Fruit fly (Drosophila melanogaster): ENCODE results near the gene CG9372.

Gene CG9372

DNA sequence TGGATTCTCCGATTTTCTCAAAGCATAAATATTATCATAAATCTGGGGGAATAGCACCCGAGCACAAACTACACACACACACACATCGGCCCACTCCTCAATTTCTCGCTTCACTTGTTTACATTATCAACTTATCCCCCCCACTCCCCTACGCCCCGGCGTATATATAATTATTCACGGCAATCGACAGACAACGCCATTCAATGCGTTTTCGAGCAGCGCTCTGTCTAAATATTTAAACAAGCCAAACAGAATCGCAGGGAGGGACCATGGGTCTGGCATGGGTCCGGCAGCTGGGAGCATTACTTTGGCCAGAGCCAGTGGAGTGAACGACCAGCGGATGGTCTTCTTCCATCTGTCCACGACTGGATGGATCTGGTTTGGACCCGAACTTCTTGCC lies 30.4 kb upstream of the CG9372 start:
- no peak for TF ChIP-seq noc (tag; optimal IDR thresholded peaks at IDR 0.05)

dm6 chr3L:19579346-19579745 lies 26.7 kb upstream of the CG9372 start:
- no peak for TF ChIP-seq noc (tag; optimal IDR thresholded peaks at IDR 0.05)

DNA sequence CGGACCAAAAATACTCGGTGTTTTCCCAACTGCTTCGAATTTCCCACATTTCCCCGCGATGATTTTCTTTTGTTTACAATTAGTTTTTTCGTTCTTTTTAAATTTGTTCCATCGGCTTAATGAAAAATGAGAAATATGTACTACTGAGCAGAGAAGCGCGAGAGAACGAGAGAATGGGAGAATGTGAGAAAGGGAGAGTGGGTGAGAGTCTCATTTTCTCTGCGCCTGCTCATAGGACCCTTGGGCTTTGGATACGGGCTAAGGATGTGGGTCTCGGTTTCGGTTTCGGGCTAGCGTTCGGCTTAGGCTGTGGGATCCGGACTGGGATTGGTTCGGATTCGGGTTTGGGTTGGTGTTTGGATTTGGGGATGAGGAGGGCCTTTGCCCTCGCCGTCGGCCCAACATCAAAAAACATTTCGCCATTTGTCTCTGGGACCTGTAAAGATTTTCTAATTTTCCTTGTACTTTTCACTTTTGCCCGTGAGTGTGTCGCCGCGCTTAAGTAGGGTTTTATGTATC lies 25.2 kb upstream of the CG9372 start:
- TF ChIP-seq noc (tag; optimal IDR thresholded peaks at IDR 0.05) = no peak

dm6 chr3L:19584369-19584915 lies 21.6 kb upstream of the CG9372 start, which contains the start of gene Shal:
Gene Shal, minus strand, starts transcription at chr3L:19584568.
- TF ChIP-seq noc (tag; optimal IDR thresholded peaks at IDR 0.05) = no peak

dm6 chr3L:19585979-19586378 lies 20.0 kb upstream of the CG9372 start, which contains the start of the genes CG9231 and CG9330:
Gene CG9231, minus strand, starts transcription at chr3L:19586003.
Gene CG9330, plus strand, starts transcription at chr3L:19586253.
- TF ChIP-seq noc (tag; optimal IDR thresholded peaks at IDR 0.05) = no peak

DNA sequence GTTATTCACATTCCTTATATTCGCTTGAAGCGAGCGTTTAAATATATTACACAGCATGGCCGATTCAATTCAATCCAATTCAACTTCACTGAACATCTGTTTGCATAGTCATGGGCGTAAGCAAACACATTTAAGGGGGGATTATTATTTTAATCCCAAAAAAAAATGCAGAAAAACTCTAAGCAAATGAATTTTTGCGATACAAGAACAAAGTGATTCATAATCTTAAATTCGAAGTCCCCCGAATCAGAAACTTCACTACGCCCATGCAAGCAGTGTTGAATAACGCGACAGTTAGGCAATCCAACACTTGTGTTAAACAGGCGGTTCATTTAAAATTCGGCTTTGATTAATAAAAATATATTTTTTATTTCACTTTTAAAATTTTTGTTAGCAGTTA lies 15.6 kb upstream of the CG9372 start, which contains the start of gene CG14100:
Gene CG14100, minus strand, starts transcription at position 103 of the 400 bp plus-strand sequence.
- TF ChIP-seq noc (tag; optimal IDR thresholded peaks at IDR 0.05) = peak; percentile 100

DNA sequence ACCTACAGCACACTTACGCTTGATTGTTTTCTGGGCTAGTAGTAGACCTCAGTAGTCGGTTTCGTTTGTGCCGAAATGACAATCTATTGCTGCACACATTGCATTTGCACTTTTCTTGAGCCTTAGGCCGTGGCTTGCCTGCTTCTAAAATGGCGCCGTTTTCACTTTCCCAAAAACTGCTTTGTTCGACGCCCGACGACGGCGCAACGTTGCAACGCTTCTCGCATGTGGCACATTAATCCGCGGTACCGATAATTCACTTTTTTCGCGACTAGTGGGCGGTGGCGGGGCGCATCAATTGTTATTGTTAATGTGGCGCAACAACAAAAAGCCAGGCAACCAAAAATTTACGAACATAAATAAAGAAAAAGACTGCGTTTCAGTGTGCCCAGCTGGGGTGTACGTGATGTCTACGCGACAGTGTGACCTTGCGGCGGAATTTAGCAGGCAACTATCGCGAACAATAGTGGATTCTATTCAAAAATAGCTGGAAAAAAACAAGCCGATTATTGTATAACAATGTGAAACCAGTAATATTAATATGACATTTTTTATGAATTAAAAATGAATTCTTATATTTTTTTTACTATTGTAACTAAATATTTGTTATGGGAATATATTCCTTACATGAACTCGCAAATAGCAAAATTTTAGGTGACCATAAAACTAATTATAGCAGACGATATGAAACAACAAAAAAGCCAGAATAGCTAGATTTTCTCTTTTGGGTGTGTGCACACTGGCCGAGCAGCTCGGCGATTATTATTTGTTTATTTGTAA lies 7.4 kb upstream of the CG9372 start, which contains the start of the genes ash1 and Taf6:
Gene ash1, minus strand, starts transcription at position 387 of the 780 bp plus-strand sequence.
Gene Taf6, plus strand, starts transcription at position 720 of the 780 bp plus-strand sequence.
- no peak for TF ChIP-seq noc (tag; optimal IDR thresholded peaks at IDR 0.05)

dm6 chr3L:19601413-19601812 lies 4.6 kb upstream of the CG9372 start, which contains the start of gene CG9368:
Gene CG9368, plus strand, starts transcription at chr3L:19601633.
- TF ChIP-seq noc (tag; optimal IDR thresholded peaks at IDR 0.05) = no peak

DNA sequence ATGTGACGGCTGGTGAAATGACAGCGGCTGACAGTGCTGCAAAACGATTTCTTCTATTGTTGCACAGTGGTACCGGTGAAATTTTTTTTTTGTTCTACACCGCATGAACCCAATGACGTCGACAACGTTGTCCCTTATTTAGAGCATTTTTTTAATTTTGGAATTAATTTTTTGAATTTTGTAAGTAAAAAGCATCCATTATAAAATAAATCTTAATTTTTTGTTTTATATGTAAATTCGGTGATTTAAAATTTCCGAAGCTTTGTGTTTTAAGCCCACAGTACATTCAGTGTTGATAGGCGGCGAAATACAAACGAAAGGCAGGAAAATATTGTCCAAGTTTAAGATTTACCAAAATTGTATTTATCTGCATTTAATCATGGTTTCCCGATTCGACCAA lies 6.2 kb downstream of the CG9372 start, which contains the start of the genes Lon and PIG-F:
Gene Lon, minus strand, starts transcription at position 28 of the 400 bp plus-strand sequence.
Gene PIG-F, plus strand, starts transcription at position 284 of the 400 bp plus-strand sequence.
- TF ChIP-seq noc (tag; optimal IDR thresholded peaks at IDR 0.05) = peak; percentile 99

dm6 chr3L:19618072-19618958 lies 12.3 kb downstream of the CG9372 start, which contains the start of gene asf1:
Gene asf1, plus strand, starts transcription at chr3L:19618894.
- no peak for TF ChIP-seq noc (tag; optimal IDR thresholded peaks at IDR 0.05)

DNA sequence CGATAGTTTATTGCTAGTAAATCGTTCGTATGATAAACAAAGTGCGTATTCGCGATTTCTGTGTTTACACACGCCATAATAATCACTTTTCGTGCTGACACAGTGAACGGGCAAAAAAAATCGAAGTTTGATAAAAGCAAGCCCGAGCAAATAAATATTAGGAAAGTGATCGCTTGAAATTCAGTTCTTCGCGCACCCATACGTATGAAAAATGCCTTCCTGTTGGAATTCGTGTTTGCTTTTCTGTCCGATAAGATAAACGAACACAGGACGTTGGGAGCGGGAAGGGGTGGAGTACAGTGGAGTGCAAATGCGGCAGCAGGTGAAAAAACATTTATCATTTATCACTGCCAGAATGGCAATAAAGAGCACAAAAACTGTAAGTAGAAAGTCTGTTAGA lies 24.7 kb downstream of the CG9372 start:
- TF ChIP-seq noc (tag; optimal IDR thresholded peaks at IDR 0.05) = peak; percentile 81

DNA sequence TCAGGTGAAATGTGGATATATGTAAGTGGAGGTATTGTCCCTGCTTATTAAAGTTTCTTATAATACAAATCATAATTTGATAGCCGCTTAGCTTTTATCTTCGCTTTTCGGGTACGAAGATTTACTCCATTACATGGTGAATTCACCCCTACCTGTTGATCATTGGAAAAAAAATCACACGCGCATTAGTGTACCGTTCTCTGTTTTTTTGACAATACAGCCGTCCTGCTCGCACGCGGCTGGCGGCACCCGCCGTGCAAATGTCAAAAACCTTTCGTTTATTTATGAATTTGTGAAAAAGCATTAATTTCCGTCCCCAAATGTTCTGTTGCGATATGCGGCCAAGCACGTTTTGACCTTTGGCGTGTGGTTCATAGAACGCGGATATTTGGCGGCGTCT lies 25.9 kb downstream of the CG9372 start:
- TF ChIP-seq noc (tag; optimal IDR thresholded peaks at IDR 0.05) = no peak

dm6 chr3L:19632766-19633632 lies 27.0 kb downstream of the CG9372 start:
- peak; percentile 93 for TF ChIP-seq noc (tag; optimal IDR thresholded peaks at IDR 0.05)

dm6 chr3L:19634788-19635448 lies 28.9 kb downstream of the CG9372 start:
- peak; percentile 78 for TF ChIP-seq noc (tag; optimal IDR thresholded peaks at IDR 0.05)

Measured in whole organism, larva.